Fruit fly (Drosophila melanogaster) whole organism, embryonic: ENCODE measurements around the gene fzo.

Experiments
- Bdp1 ChIP-seq: fragments of 200-800 bp; sonication (Bioruptor generic); optimal IDR thresholded peaks from 3 replicates; lab custom pipeline; 2016; ENCODE audit warnings: missing biosample characterization, missing genetic modification characterization
- CG10543 ChIP-seq: fragments of 200-800 bp; sonication (Bioruptor generic); optimal IDR thresholded peaks from 3 replicates; lab custom pipeline; 2017; ENCODE audit warnings: missing biosample characterization, mild to moderate bottlenecking, missing genetic modification characterization, moderate library complexity
- CG12071 ChIP-seq: fragments of 200-800 bp; sonication (Bioruptor generic); optimal IDR thresholded peaks from 3 replicates; lab custom pipeline; 2018; ENCODE audit warnings: missing biosample characterization, mild to moderate bottlenecking, missing genetic modification characterization
- CG12769 ChIP-seq: fragments of 200-800 bp; sonication (Bioruptor generic); optimal IDR thresholded peaks from 2 replicates; lab custom pipeline; 2019; ENCODE audit warnings: missing biosample characterization, mild to moderate bottlenecking, missing genetic modification characterization, moderate library complexity
- CG13296 ChIP-seq: fragments of 200-800 bp; sonication (Bioruptor generic); optimal IDR thresholded peaks from 3 replicates; lab custom pipeline; 2018; ENCODE audit warnings: missing biosample characterization, mild to moderate bottlenecking, missing genetic modification characterization
- CG14441 ChIP-seq: fragments of 200-800 bp; sonication (Bioruptor generic); IDR thresholded peaks from 2 replicates; pipeline ENCODE4 v1.3.6; 2022; ENCODE audit warnings: missing biosample characterization, missing genetic modification characterization
- CG1832 ChIP-seq: fragments of 200-800 bp; sonication (Bioruptor generic); optimal IDR thresholded peaks from 2 replicates; lab custom pipeline; 2017; ENCODE audit warnings: missing biosample characterization, mild to moderate bottlenecking, missing genetic modification characterization, inconsistent platforms
- CG18599 ChIP-seq: fragments of 200-800 bp; sonication (Bioruptor generic); optimal IDR thresholded peaks from 3 replicates; lab custom pipeline; 2017; ENCODE audit warnings: missing biosample characterization, missing genetic modification characterization, mild to moderate bottlenecking, moderate library complexity, missing genetic modification reagents
- CG2120 ChIP-seq: fragments of 200-800 bp; sonication (Bioruptor generic); optimal IDR thresholded peaks from 3 replicates; lab custom pipeline; 2016; ENCODE audit warnings: missing biosample characterization, missing genetic modification characterization
- CG30403 ChIP-seq: fragments of 200-800 bp; sonication (Bioruptor generic); optimal IDR thresholded peaks from 3 replicates; lab custom pipeline; 2016; ENCODE audit warnings: missing biosample characterization, missing genetic modification characterization
- CG32532 ChIP-seq: fragments of 200-800 bp; sonication (Bioruptor generic); IDR thresholded peaks from 2 replicates; pipeline ENCODE4 v1.3.6; 2022; ENCODE audit warnings: missing biosample characterization, missing genetic modification characterization
- CG3281 ChIP-seq: fragments of 200-800 bp; sonication (Bioruptor generic); optimal IDR thresholded peaks from 3 replicates; lab custom pipeline; 2017; ENCODE audit warnings: missing biosample characterization, mild to moderate bottlenecking, missing genetic modification characterization
- CG34422 ChIP-seq: fragments of 200-800 bp; sonication (Bioruptor generic); IDR thresholded peaks from 3 replicates; pipeline ENCODE4 v1.3.6; 2022; ENCODE audit warnings: missing biosample characterization, missing genetic modification characterization
- CG4360 ChIP-seq: fragments of 200-800 bp; sonication (Bioruptor generic); IDR thresholded peaks from 2 replicates; pipeline ENCODE4 v1.3.6; 2022; ENCODE audit warnings: missing biosample characterization, missing genetic modification characterization
- CG6175 ChIP-seq: fragments of 200-800 bp; sonication (Bioruptor generic); IDR thresholded peaks from 3 replicates; pipeline ENCODE4 v1.3.6; 2022; ENCODE audit warnings: missing biosample characterization, missing genetic modification characterization
- CG6689 ChIP-seq: fragments of 200-800 bp; sonication (Bioruptor generic); IDR thresholded peaks from 2 replicates; pipeline ENCODE4 v1.3.6; 2022; ENCODE audit warnings: missing biosample characterization, missing genetic modification characterization
- CG6854 ChIP-seq: fragments of 200-800 bp; sonication (Bioruptor generic); optimal IDR thresholded peaks from 3 replicates; lab custom pipeline; 2017; ENCODE audit warnings: missing biosample characterization, mild to moderate bottlenecking, missing genetic modification characterization
- CG7745 ChIP-seq: fragments of 200-800 bp; sonication (Bioruptor generic); optimal IDR thresholded peaks from 2 replicates; lab custom pipeline; 2018; ENCODE audit warnings: missing biosample characterization, mild to moderate bottlenecking, missing genetic modification characterization, moderate library complexity
- CG8290 ChIP-seq, 3 experiments: fragments of 200-800 bp; sonication (Bioruptor generic); optimal IDR thresholded peaks; 2 replicates each; lab custom pipeline; 2016 to 2019; ENCODE audit warnings: missing biosample characterization in 3 of 3, missing genetic modification characterization in 3 of 3, mild to moderate bottlenecking in 2 of 3, moderate library complexity in 1 of 3
- CG8478 ChIP-seq: fragments of >200 bp; optimal IDR thresholded peaks from 2 replicates; lab custom pipeline; 2018
- CG8924 ChIP-seq: fragments of 200-800 bp; optimal IDR thresholded peaks from 3 replicates; lab custom pipeline; 2019; ENCODE audit warnings: missing biosample characterization, mild to moderate bottlenecking, missing genetic modification characterization, moderate library complexity
- CG9932 ChIP-seq: fragments of 200-800 bp; sonication (Bioruptor generic); IDR thresholded peaks from 2 replicates; pipeline ENCODE4 v1.3.6; 2022; ENCODE audit warnings: missing biosample characterization, missing genetic modification characterization
- CkIIα-i1 ChIP-seq: fragments of 200-800 bp; sonication (Bioruptor generic); IDR thresholded peaks from 2 replicates; pipeline ENCODE4 v1.3.6; 2022; ENCODE audit warnings: missing biosample characterization, missing genetic modification characterization
- Dek ChIP-seq: fragments of 200-800 bp; sonication (Bioruptor generic); optimal IDR thresholded peaks from 3 replicates; lab custom pipeline; 2019; ENCODE audit warnings: missing biosample characterization, mild to moderate bottlenecking, missing genetic modification characterization, moderate library complexity
- Doc3 ChIP-seq: fragments of 200-800 bp; sonication (Bioruptor generic); IDR thresholded peaks from 3 replicates; pipeline ENCODE4 v1.3.6; 2022; ENCODE audit warnings: missing biosample characterization, missing genetic modification characterization; ENCODE audit not compliant: partially characterized antibody
- Hey ChIP-seq: fragments of 200-800 bp; sonication (Bioruptor generic); optimal IDR thresholded peaks from 3 replicates; lab custom pipeline; 2018; ENCODE audit warnings: missing biosample characterization, mild to moderate bottlenecking, missing genetic modification characterization
- HmgD ChIP-seq: fragments of 200-800 bp; sonication (Bioruptor generic); optimal IDR thresholded peaks from 3 replicates; lab custom pipeline; 2016; ENCODE audit warnings: missing biosample characterization, missing genetic modification characterization
- Nf-YA ChIP-seq: fragments of 200-800 bp; sonication (Bioruptor generic); IDR thresholded peaks from 2 replicates; pipeline ENCODE4 v1.3.6; 2022; ENCODE audit warnings: missing biosample characterization, missing genetic modification characterization
- Oli ChIP-seq: fragments of 200-800 bp; sonication (Bioruptor generic); optimal IDR thresholded peaks from 2 replicates; lab custom pipeline; 2018; ENCODE audit warnings: missing biosample characterization, mild to moderate bottlenecking, missing genetic modification characterization, moderate library complexity
- PHDP ChIP-seq: fragments of 200-800 bp; sonication (Bioruptor generic); optimal IDR thresholded peaks from 3 replicates; lab custom pipeline; 2018; ENCODE audit warnings: missing biosample characterization, mild to moderate bottlenecking, missing genetic modification characterization, moderate library complexity
- chinmo ChIP-seq: fragments of 200-800 bp; sonication (Bioruptor generic); IDR thresholded peaks from 4 replicates; pipeline ENCODE4 v1.3.6; 2022; ENCODE audit warnings: missing biosample characterization, missing genetic modification characterization; ENCODE audit not compliant: partially characterized antibody
- crol ChIP-seq: fragments of 200-800 bp; sonication (Bioruptor generic); IDR thresholded peaks from 2 replicates; pipeline ENCODE4 v1.3.6; 2022; ENCODE audit warnings: missing biosample characterization, missing genetic modification characterization
- crp ChIP-seq, 2 experiments: fragments of 200-800 bp; sonication (Bioruptor generic); optimal IDR thresholded peaks; 2 replicates in 1 of 2; 3 replicates in 1 of 2; lab custom pipeline; 2017; ENCODE audit warnings: missing biosample characterization in 2 of 2, missing genetic modification characterization in 2 of 2, mild to moderate bottlenecking in 1 of 2, moderate library complexity in 1 of 2
- dmrt11E ChIP-seq: fragments of 200-800 bp; sonication (Bioruptor generic); optimal IDR thresholded peaks from 3 replicates; lab custom pipeline; 2018; ENCODE audit warnings: missing biosample characterization, mild to moderate bottlenecking, missing genetic modification characterization, moderate library complexity
- eve ChIP-seq, 2 experiments: fragments of >200 bp; optimal IDR thresholded peaks; 2 replicates each; lab custom pipeline; 2017; ENCODE audit warnings: missing biosample characterization in 2 of 2, missing genetic modification characterization in 2 of 2
- exex ChIP-seq: fragments of 200-800 bp; sonication (Bioruptor generic); optimal IDR thresholded peaks from 4 replicates; lab custom pipeline; 2018; ENCODE audit warnings: missing biosample characterization, mild to moderate bottlenecking, missing genetic modification characterization, moderate library complexity
- fd3F ChIP-seq: fragments of 200-800 bp; sonication (Bioruptor generic); optimal IDR thresholded peaks from 2 replicates; lab custom pipeline; 2018; ENCODE audit warnings: missing biosample characterization, mild to moderate bottlenecking, missing genetic modification characterization, moderate library complexity
- her ChIP-seq: fragments of 200-800 bp; sonication (Bioruptor generic); optimal IDR thresholded peaks from 2 replicates; lab custom pipeline; 2016; ENCODE audit warnings: missing biosample characterization, missing genetic modification characterization
- insv ChIP-seq, 2 experiments: fragments of 200-800 bp; sonication (Bioruptor generic); optimal IDR thresholded peaks; 3 replicates each; lab custom pipeline; 2016 to 2018; ENCODE audit warnings: missing biosample characterization in 2 of 2, missing genetic modification characterization in 2 of 2
- mirr ChIP-seq: fragments of 200-800 bp; sonication (Bioruptor generic); optimal IDR thresholded peaks from 3 replicates; lab custom pipeline; 2018; ENCODE audit warnings: missing biosample characterization, mild to moderate bottlenecking, missing genetic modification characterization
- otp ChIP-seq: fragments of 200-800 bp; sonication (Bioruptor generic); IDR thresholded peaks from 3 replicates; pipeline ENCODE4, ENCODE4 v1.3.6; 2022; ENCODE audit warnings: missing biosample characterization, missing genetic modification characterization
- pros ChIP-seq: fragments of 200-800 bp; sonication (Bioruptor generic); optimal IDR thresholded peaks from 3 replicates; lab custom pipeline; 2019; ENCODE audit warnings: missing biosample characterization, mild to moderate bottlenecking, missing genetic modification characterization, moderate library complexity
- sob ChIP-seq: fragments of 200-800 bp; sonication (Bioruptor generic); IDR thresholded peaks from 2 replicates; pipeline ENCODE4 v1.3.6; 2022; ENCODE audit warnings: missing biosample characterization, missing genetic modification characterization
- sqz ChIP-seq: fragments of 200-800 bp; sonication (Bioruptor generic); optimal IDR thresholded peaks from 3 replicates; lab custom pipeline; 2018; ENCODE audit warnings: missing biosample characterization, mild to moderate bottlenecking, missing genetic modification characterization
- stc ChIP-seq: fragments of 200-800 bp; sonication (Bioruptor generic); IDR thresholded peaks from 2 replicates; pipeline ENCODE4 v1.3.6; 2022; ENCODE audit warnings: missing biosample characterization, missing genetic modification characterization
- vvl ChIP-seq: fragments of 200-800 bp; sonication (Bioruptor generic); IDR thresholded peaks from 2 replicates; pipeline ENCODE4 v1.3.6; 2022; ENCODE audit warnings: missing biosample characterization, missing genetic modification characterization

fzo gene

dm6 chr3R:23221680-23222148, 17.9 kb upstream of the fzo start (continued):
- TF ChIP-seq Bdp1 (GFP tag; lab: Kevin White, UChicago): no peak
- TF ChIP-seq CkIIα-i1 (GFP tag; lab: Robert Waterston, UW): no peak
- TF ChIP-seq CG10543 (GFP tag; lab: Kevin White, UChicago): peak; percentile 29
- peak; percentile 50 for TF ChIP-seq CG18599 (GFP tag; lab: Kevin White, UChicago)
- no peak for TF ChIP-seq pros

DNA sequence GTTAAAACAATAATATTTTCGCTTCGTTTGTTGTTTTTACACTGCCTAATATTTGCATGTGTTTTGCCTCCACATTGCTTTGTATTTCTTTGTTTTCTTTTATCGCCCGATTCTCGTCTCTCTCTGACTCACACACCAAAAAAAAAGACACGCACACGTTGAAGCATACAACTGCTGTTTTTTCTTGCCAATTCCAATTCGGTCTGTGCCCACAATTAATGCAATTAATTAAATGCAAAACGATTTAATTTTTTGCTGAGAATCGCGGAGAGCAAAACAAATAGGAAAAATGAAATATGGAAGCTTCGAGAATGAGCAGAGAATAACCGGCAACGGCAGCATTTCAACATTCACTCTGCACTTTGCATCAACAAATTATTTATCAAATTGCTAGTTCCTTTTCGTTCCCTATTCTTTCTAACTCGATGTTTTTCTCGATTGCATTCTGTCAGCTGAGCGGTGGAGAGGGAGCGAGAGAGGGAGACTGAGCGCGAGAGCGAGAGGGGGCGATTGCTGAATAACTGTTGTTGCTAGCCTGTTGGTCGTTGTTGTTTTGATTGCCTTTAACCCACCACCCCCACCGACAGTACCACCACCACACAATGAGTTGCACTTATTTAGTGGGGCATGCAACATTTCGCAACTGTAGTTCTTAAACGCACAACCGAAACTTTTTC, 17.3 kb upstream of the fzo start:
- TF ChIP-seq CG8478 (lab: Kevin White, UChicago) (peak; percentile 85), CG12769 (tag; lab: Kevin White, UChicago) (peak; percentile 8), chinmo (GFP tag; lab: Robert Waterston, UW) (0 out of 4 replicates have a peak, but pooled peaks have one; percentile 12), CG14441 (GFP tag; lab: Robert Waterston, UW) (0 out of 2 replicates have a peak, but pooled peaks have one; percentile 4), her (GFP tag; lab: Kevin White, UChicago) (no peak), insv (GFP tag; optimal IDR thresholded peaks at IDR 0.05; lab: Kevin White, UChicago) (no peak), CG6689 (GFP tag; lab: Robert Waterston, UW) (no peak), CG6854 (no peak), fd3F (GFP tag; lab: Kevin White, UChicago) (peak; percentile 1), PHDP (tag; lab: Kevin White, UChicago) (peak; percentile 16), HmgD (GFP tag; lab: Kevin White, UChicago) (no peak), CG6175 (GFP tag; lab: Robert Waterston, UW) (0 out of 3 replicates have a peak, but pooled peaks have one; percentile 47), Oli (tag; lab: Kevin White, UChicago) (no peak), crp (GFP tag; optimal IDR thresholded peaks at IDR 0.05; lab: Kevin White, UChicago) (peak in 1 of 2 experiments; percentile 66), CG8924 (tag; lab: Kevin White, UChicago) (no peak), exex (tag; lab: Kevin White, UChicago) (peak; percentile 4), CG2120 (GFP tag; lab: Kevin White, UChicago) (no peak), otp (GFP tag; lab: Robert Waterston, UW) (no peak), CG13296 (GFP tag; lab: Kevin White, UChicago) (peak; percentile 17), crol (GFP tag; lab: Robert Waterston, UW) (peak; percentile 61), eve (GFP tag; optimal IDR thresholded peaks at IDR 0.05; lab: Kevin White, UChicago) (peak in 1 of 2 experiments; percentile 75), CG30403 (GFP tag; lab: Kevin White, UChicago) (peak; percentile 3), Hey (tag; lab: Kevin White, UChicago) (no peak), CG3281 (peak; percentile 36), CG7745 (tag; lab: Kevin White, UChicago) (no peak), Doc3 (0 out of 3 replicates have a peak, but pooled peaks have one; percentile 10), sqz (peak; percentile 37), CG12071 (GFP tag; lab: Kevin White, UChicago) (peak; percentile 6), CG9932 (GFP tag; lab: Robert Waterston, UW) (0 out of 2 replicates have a peak, but pooled peaks have one; percentile 12), Nf-YA (GFP tag; lab: Robert Waterston, UW) (no peak), sob (GFP tag; lab: Robert Waterston, UW) (no peak), Dek (tag; lab: Kevin White, UChicago) (peak; percentile 4), CG8290 (GFP tag; optimal IDR thresholded peaks at IDR 0.05; lab: Kevin White, UChicago) (no peak), CG8290 (tag; optimal IDR thresholded peaks at IDR 0.05; lab: Kevin White, UChicago) (peak in 1 of 2 experiments; percentile 37), CG34422 (GFP tag; lab: Robert Waterston, UW) (peak; percentile 36; the same call in 1 of the 3 replicates), dmrt11E (no peak), vvl (GFP tag; lab: Robert Waterston, UW) (0 out of 2 replicates have a peak, but pooled peaks have one; percentile 15), CG1832 (GFP tag; lab: Kevin White, UChicago) (peak; percentile 78), stc (GFP tag; lab: Robert Waterston, UW) (0 out of 2 replicates have a peak, but pooled peaks have one; percentile 13), CG32532 (0 out of 2 replicates have a peak, but pooled peaks have one; percentile 13), CG4360 (GFP tag; lab: Robert Waterston, UW) (peak; percentile 77), mirr (GFP tag; lab: Kevin White, UChicago) (peak; percentile 16)
